Fruit fly (Drosophila melanogaster): ENCODE data around the gene CG14115.

dm6 chr3L:13064346-13064745, 3.1 kb upstream of the CG14115 start:
- TF ChIP-seq cic (GFP tag; optimal IDR thresholded peaks at IDR 0.05) (no peak), ovo (GFP tag; optimal IDR thresholded peaks at IDR 0.05) (no peak), CG7045 (GFP tag; optimal IDR thresholded peaks at IDR 0.05) (no peak), cnc (optimal IDR thresholded peaks at IDR 0.05) (no peak), CG7101 (tag; optimal IDR thresholded peaks at IDR 0.05) (no peak), bab1 (GFP tag; optimal IDR thresholded peaks at IDR 0.05) (no peak), Clk (GFP tag; optimal IDR thresholded peaks at IDR 0.05) (no peak), Mnt (GFP tag; optimal IDR thresholded peaks at IDR 0.05) (no peak), kay (GFP tag; ENCODE audit: borderline replicate concordance) (no peak), CG11617 (GFP tag; optimal IDR thresholded peaks at IDR 0.05) (no peak)

Measured in whole organism, adult.